Fruit fly (Drosophila melanogaster) whole organism, embryonic: ENCODE data around the gene dgt2.
A peak's percentile ranks its signal among the peaks of the same experiment; 100 is the strongest.

ENCODE experiments used
- Atf6 ChIP-seq: fragments of 200-800 bp; sonication (Bioruptor generic); IDR thresholded peaks from 2 replicates; pipeline ENCODE4 v1.3.6; 2022; ENCODE audit warnings: missing biosample characterization, missing genetic modification characterization
- Bgb ChIP-seq: fragments of 200-800 bp; sonication (Bioruptor generic); IDR thresholded peaks from 2 replicates; pipeline ENCODE4 v1.3.6; 2022; ENCODE audit warnings: missing biosample characterization, missing genetic modification characterization; ENCODE audit not compliant: partially characterized antibody
- CG10147 ChIP-seq: fragments of 200-800 bp; sonication (Bioruptor generic); optimal IDR thresholded peaks from 2 replicates; lab custom pipeline; 2019; ENCODE audit warnings: missing biosample characterization, mild to moderate bottlenecking, missing genetic modification characterization, moderate library complexity
- CG11247 ChIP-seq: fragments of 200-800 bp; sonication (Bioruptor generic); IDR thresholded peaks from 2 replicates; pipeline ENCODE4 v1.3.6; 2022; ENCODE audit warnings: missing biosample characterization, missing genetic modification characterization
- CG12219 ChIP-seq: fragments of 200-800 bp; sonication (Bioruptor generic); optimal IDR thresholded peaks from 3 replicates; lab custom pipeline; 2018; ENCODE audit warnings: missing biosample characterization, mild to moderate bottlenecking, missing genetic modification characterization
- CG12659 ChIP-seq: fragments of 200-800 bp; sonication (Bioruptor generic); optimal IDR thresholded peaks from 3 replicates; lab custom pipeline; 2017; ENCODE audit warnings: mild to moderate bottlenecking, missing biosample characterization, missing genetic modification reagents, missing genetic modification characterization
- CG15514 ChIP-seq: fragments of 200-800 bp; sonication (Bioruptor generic); optimal IDR thresholded peaks from 3 replicates; lab custom pipeline; 2017; ENCODE audit warnings: missing biosample characterization, missing genetic modification characterization, mild to moderate bottlenecking, moderate library complexity, missing genetic modification reagents
- CG17328 ChIP-seq: fragments of 200-800 bp; sonication (Bioruptor generic); IDR thresholded peaks from 2 replicates; pipeline ENCODE4 v1.3.6; 2022; ENCODE audit warnings: missing biosample characterization, missing genetic modification characterization
- CG17612 ChIP-seq: fragments of 200-800 bp; sonication (Bioruptor generic); IDR thresholded peaks from 2 replicates; pipeline ENCODE4 v1.3.6; 2022; ENCODE audit warnings: missing biosample characterization, missing genetic modification characterization
- CG17912 ChIP-seq: fragments of 200-800 bp; sonication (Bioruptor generic); optimal IDR thresholded peaks from 2 replicates; lab custom pipeline; 2018; ENCODE audit warnings: missing biosample characterization, mild to moderate bottlenecking, missing genetic modification characterization
- CG2116 ChIP-seq: fragments of 200-800 bp; sonication (Bioruptor generic); optimal IDR thresholded peaks from 3 replicates; lab custom pipeline; 2018; ENCODE audit warnings: missing biosample characterization, mild to moderate bottlenecking, missing genetic modification characterization
- CG2202 ChIP-seq: fragments of 200-800 bp; sonication (Bioruptor generic); optimal IDR thresholded peaks from 2 replicates; lab custom pipeline; 2018; ENCODE audit warnings: missing biosample characterization, mild to moderate bottlenecking, missing genetic modification characterization
- CG32532 ChIP-seq: fragments of 200-800 bp; sonication (Bioruptor generic); IDR thresholded peaks from 2 replicates; pipeline ENCODE4 v1.3.6; 2022; ENCODE audit warnings: missing biosample characterization, missing genetic modification characterization
- CG5245 ChIP-seq: fragments of 200-800 bp; sonication (Bioruptor generic); optimal IDR thresholded peaks from 3 replicates; lab custom pipeline; 2016; ENCODE audit warnings: missing biosample characterization, missing genetic modification characterization
- CG6791 ChIP-seq: fragments of 200-800 bp; sonication (Bioruptor generic); IDR thresholded peaks from 3 replicates; pipeline ENCODE4 v1.3.6; 2022; ENCODE audit warnings: missing biosample characterization, missing genetic modification characterization; ENCODE audit not compliant: partially characterized antibody
- CG7357 ChIP-seq: fragments of 200-800 bp; sonication (Bioruptor generic); IDR thresholded peaks from 3 replicates; pipeline ENCODE4 v1.3.6; 2022; ENCODE audit warnings: missing biosample characterization, missing genetic modification characterization
- CG7372 ChIP-seq: fragments of 200-800 bp; sonication (Bioruptor generic); IDR thresholded peaks from 2 replicates; pipeline ENCODE4 v1.3.6; 2022; ENCODE audit warnings: missing biosample characterization, missing genetic modification characterization
- CG7839 ChIP-seq: fragments of 200-800 bp; sonication (Bioruptor generic); optimal IDR thresholded peaks from 3 replicates; lab custom pipeline; 2018; ENCODE audit warnings: missing biosample characterization, mild to moderate bottlenecking, missing genetic modification characterization, moderate library complexity
- CG8944 ChIP-seq: fragments of 200-800 bp; sonication (Bioruptor generic); optimal IDR thresholded peaks from 3 replicates; lab custom pipeline; 2016; ENCODE audit warnings: missing biosample characterization, missing genetic modification characterization
- CG9876 ChIP-seq: fragments of 200-800 bp; sonication (Bioruptor generic); optimal IDR thresholded peaks from 2 replicates; lab custom pipeline; 2016; ENCODE audit warnings: missing biosample characterization, missing genetic modification characterization
- Chrac-16 ChIP-seq: fragments of 200-800 bp; sonication (Bioruptor generic); optimal IDR thresholded peaks from 3 replicates; lab custom pipeline; 2016; ENCODE audit warnings: missing biosample characterization, missing genetic modification characterization
- Dek ChIP-seq: fragments of 200-800 bp; sonication (Bioruptor generic); optimal IDR thresholded peaks from 3 replicates; lab custom pipeline; 2019; ENCODE audit warnings: missing biosample characterization, mild to moderate bottlenecking, missing genetic modification characterization, moderate library complexity
- E2f1 ChIP-seq: fragments of 200-800 bp; sonication (Bioruptor generic); IDR thresholded peaks from 2 replicates; pipeline ENCODE4 v1.3.6; 2022; ENCODE audit warnings: missing biosample characterization, missing genetic modification characterization
- Eip74EF ChIP-seq, 2 experiments: fragments of 200-800 bp in 1 of 2; fragments of >200 bp in 1 of 2; sonication (Bioruptor generic) in 1 of 2; optimal IDR thresholded peaks; 2 replicates each; lab custom pipeline; 2017 to 2019; ENCODE audit warnings: missing biosample characterization in 2 of 2, missing genetic modification characterization in 2 of 2, mild to moderate bottlenecking in 1 of 2, moderate library complexity in 1 of 2
- Fer2 ChIP-seq: fragments of 200-800 bp; sonication (Bioruptor generic); optimal IDR thresholded peaks from 2 replicates; lab custom pipeline; 2018; ENCODE audit warnings: missing biosample characterization, mild to moderate bottlenecking, missing genetic modification characterization, moderate library complexity
- Gug ChIP-seq: fragments of 200-800 bp; sonication (Bioruptor generic); IDR thresholded peaks from 4 replicates; pipeline ENCODE4 v1.3.6; 2022; ENCODE audit warnings: missing biosample characterization, missing genetic modification characterization
- Mrtf ChIP-seq: fragments of 200-800 bp; sonication (Bioruptor generic); IDR thresholded peaks from 3 replicates; pipeline ENCODE4 v1.3.6; 2022; ENCODE audit warnings: missing biosample characterization, missing genetic modification characterization
- Neu2 ChIP-seq: fragments of 200-800 bp; sonication (Bioruptor generic); optimal IDR thresholded peaks from 3 replicates; lab custom pipeline; 2016; ENCODE audit warnings: missing biosample characterization, missing genetic modification characterization, borderline replicate concordance
- Oli ChIP-seq: fragments of 200-800 bp; sonication (Bioruptor generic); optimal IDR thresholded peaks from 2 replicates; lab custom pipeline; 2018; ENCODE audit warnings: missing biosample characterization, mild to moderate bottlenecking, missing genetic modification characterization, moderate library complexity
- ac ChIP-seq: fragments of 200-800 bp; sonication (Bioruptor generic); optimal IDR thresholded peaks from 3 replicates; lab custom pipeline; 2017; ENCODE audit warnings: missing biosample characterization, mild to moderate bottlenecking, missing genetic modification characterization
- btn ChIP-seq: fragments of 200-800 bp; sonication (Bioruptor generic); optimal IDR thresholded peaks from 2 replicates; lab custom pipeline; 2016; ENCODE audit warnings: missing biosample characterization, missing genetic modification characterization
- cad ChIP-seq: fragments of >200 bp; optimal IDR thresholded peaks from 2 replicates; lab custom pipeline; 2017; ENCODE audit warnings: missing biosample characterization, missing genetic modification characterization
- da ChIP-seq: fragments of 200-800 bp; sonication (Bioruptor generic); optimal IDR thresholded peaks from 2 replicates; lab custom pipeline; 2016; ENCODE audit warnings: missing biosample characterization, missing genetic modification characterization
- emc ChIP-seq: fragments of 200-800 bp; sonication (Bioruptor generic); optimal IDR thresholded peaks from 2 replicates; lab custom pipeline; 2016; ENCODE audit warnings: missing biosample characterization, missing genetic modification characterization
- esg ChIP-seq: fragments of 200-800 bp; sonication (Bioruptor generic); conservative IDR thresholded peaks from 2 replicates; pipeline ENCODE4 v1.3.6; 2022; ENCODE audit warnings: missing biosample characterization, missing genetic modification characterization
- fd64A ChIP-seq: fragments of 200-800 bp; sonication (Bioruptor generic); optimal IDR thresholded peaks from 3 replicates; lab custom pipeline; 2018; ENCODE audit warnings: missing biosample characterization, mild to moderate bottlenecking, missing genetic modification characterization
- gro ChIP-seq: fragments of 200-800 bp; sonication (Bioruptor generic); optimal IDR thresholded peaks from 2 replicates; lab custom pipeline; 2016; ENCODE audit warnings: missing biosample characterization, missing genetic modification characterization
- h ChIP-seq: fragments of >200 bp; optimal IDR thresholded peaks from 2 replicates; lab custom pipeline; 2017
- ken ChIP-seq: fragments of 200-800 bp; sonication (Bioruptor generic); IDR thresholded peaks from 3 replicates; pipeline ENCODE4 v1.3.6; 2022; ENCODE audit warnings: missing biosample characterization, missing genetic modification characterization
- lbe ChIP-seq: fragments of 200-800 bp; sonication (Bioruptor generic); optimal IDR thresholded peaks from 2 replicates; lab custom pipeline; 2016; ENCODE audit warnings: missing biosample characterization, mild to moderate bottlenecking, missing genetic modification characterization
- pros ChIP-seq: fragments of 200-800 bp; sonication (Bioruptor generic); optimal IDR thresholded peaks from 3 replicates; lab custom pipeline; 2019; ENCODE audit warnings: missing biosample characterization, mild to moderate bottlenecking, missing genetic modification characterization, moderate library complexity
- sc ChIP-seq, 3 experiments: fragments of >200 bp in 2 of 3; fragments of 200-800 bp in 1 of 3; sonication (Bioruptor generic) in 1 of 3; optimal IDR thresholded peaks; 2 replicates in 2 of 3; 3 replicates in 1 of 3; lab custom pipeline; 2017; ENCODE audit warnings: mild to moderate bottlenecking in 1 of 3, missing biosample characterization in 1 of 3, missing genetic modification characterization in 1 of 3, missing genetic modification reagents in 1 of 3
- sisA ChIP-seq: fragments of 200-800 bp; sonication (Bioruptor generic); IDR thresholded peaks from 2 replicates; pipeline ENCODE4 v1.3.6; 2022; ENCODE audit warnings: missing biosample characterization, missing genetic modification characterization
- sqz ChIP-seq: fragments of 200-800 bp; sonication (Bioruptor generic); optimal IDR thresholded peaks from 3 replicates; lab custom pipeline; 2018; ENCODE audit warnings: missing biosample characterization, mild to moderate bottlenecking, missing genetic modification characterization
- tna ChIP-seq: fragments of 200-800 bp; sonication (Bioruptor generic); IDR thresholded peaks from 2 replicates; pipeline ENCODE4 v1.3.6; 2022; ENCODE audit warnings: missing biosample characterization, missing genetic modification characterization; ENCODE audit not compliant: partially characterized antibody
- trh ChIP-seq: fragments of 200-800 bp; sonication (Bioruptor generic); optimal IDR thresholded peaks from 2 replicates; lab custom pipeline; 2016; ENCODE audit warnings: missing biosample characterization, missing genetic modification characterization
- zfh1 ChIP-seq: fragments of 200-800 bp; sonication (Bioruptor generic); IDR thresholded peaks from 3 replicates; pipeline ENCODE4 v1.3.6; 2022; ENCODE audit warnings: missing biosample characterization, missing genetic modification characterization

dgt2 gene

DNA sequence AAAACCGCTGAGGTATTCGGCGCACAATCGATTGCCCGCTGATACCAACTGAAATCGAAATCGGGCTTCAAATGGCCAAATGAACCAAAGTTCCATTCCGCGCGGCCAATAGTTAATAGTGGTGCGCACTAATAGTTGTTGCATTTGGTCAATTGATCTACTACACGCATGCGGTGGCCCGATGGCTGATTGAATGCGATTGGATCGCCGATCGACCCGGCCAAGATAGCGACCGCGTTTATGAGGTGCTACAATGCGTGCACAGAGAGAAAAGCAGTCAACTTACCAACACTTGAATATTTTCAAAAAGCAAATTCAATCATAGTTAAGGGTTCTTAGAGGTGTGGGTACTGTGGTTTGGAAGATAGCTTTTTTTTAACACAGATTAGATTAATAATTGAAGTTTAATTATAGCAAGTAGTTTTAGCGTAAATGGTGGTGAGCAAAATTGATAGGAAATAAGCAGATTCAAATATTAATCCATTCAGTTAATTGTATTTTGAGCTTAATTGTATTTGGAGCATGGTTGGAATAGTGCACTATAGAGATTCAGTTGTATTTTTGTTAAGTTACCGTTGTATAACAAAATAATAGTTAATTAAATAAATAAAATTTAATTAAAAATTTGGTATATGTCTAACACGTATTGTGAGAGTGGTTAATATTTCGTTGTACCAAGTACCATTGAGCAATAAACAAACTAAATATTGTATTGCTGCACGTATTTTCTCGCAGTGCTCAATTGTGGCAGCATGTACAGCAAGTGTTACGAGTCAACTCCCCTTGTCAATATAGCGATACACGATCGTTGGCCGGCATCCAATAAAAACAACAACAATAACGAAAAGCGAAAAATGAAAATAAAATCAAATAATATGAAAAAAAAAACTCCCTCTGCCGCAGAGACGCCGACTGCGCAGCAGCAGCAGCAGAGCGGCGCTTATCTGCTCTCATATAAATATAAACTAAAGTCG, 37.0 kb downstream of the dgt2 start (continued):
- TF ChIP-seq CG5245 (GFP tag; lab: Kevin White, UChicago), result peak; percentile 30
- TF ChIP-seq Atf6, result 0 out of 2 replicates have a peak, but pooled peaks have one; percentile 7
- no peak for TF ChIP-seq CG12219 (GFP tag; lab: Kevin White, UChicago)
- TF ChIP-seq Chrac-16, result peak; percentile 56
- TF ChIP-seq Fer2 (tag; lab: Kevin White, UChicago), result no peak
- no peak; the same call in 1 of the 2 replicates for TF ChIP-seq esg
- no peak for TF ChIP-seq cad
- peak; percentile 31; the same call in 1 of the 2 replicates for TF ChIP-seq CG11247 (GFP tag; lab: Robert Waterston, UW)
- TF ChIP-seq CG17912 (GFP tag; lab: Kevin White, UChicago), result no peak
- peak; percentile 31; the same call in 1 of the 3 replicates for TF ChIP-seq Mrtf (GFP tag; lab: Robert Waterston, UW)
- TF ChIP-seq CG7357 (GFP tag; lab: Robert Waterston, UW), result 0 out of 3 replicates have a peak, but pooled peaks have one; percentile 27
- peak; percentile 68 for TF ChIP-seq CG12659 (GFP tag; lab: Kevin White, UChicago)
- peak; percentile 7 for TF ChIP-seq Dek (tag; lab: Kevin White, UChicago)
- no peak for TF ChIP-seq CG10147 (GFP tag; lab: Kevin White, UChicago)
- no peak for TF ChIP-seq h (lab: Kevin White, UChicago)
- TF ChIP-seq ac, result no peak
- no peak for TF ChIP-seq CG7372
- TF ChIP-seq Bgb (GFP tag; lab: Robert Waterston, UW), result 0 out of 2 replicates have a peak, but pooled peaks have one; percentile 35
- no peak for TF ChIP-seq fd64A (GFP tag; lab: Kevin White, UChicago)
- TF ChIP-seq CG17328 (GFP tag; lab: Robert Waterston, UW), result peak; percentile 47; the same call in 1 of the 2 replicates
- TF ChIP-seq Oli, result peak; percentile 83
- TF ChIP-seq emc, result no peak
- TF ChIP-seq pros, result no peak
- peak; percentile 13 for TF ChIP-seq btn (GFP tag; lab: Kevin White, UChicago)
- peak; percentile 47; the same call in 1 of the 2 replicates for TF ChIP-seq E2f1 (GFP tag; lab: Robert Waterston, UW)
- no peak for TF ChIP-seq sc (optimal IDR thresholded peaks at IDR 0.05; lab: Kevin White, UChicago)
- peak; percentile 60 for TF ChIP-seq sc (GFP tag; optimal IDR thresholded peaks at IDR 0.05; lab: Kevin White, UChicago)
- no peak for TF ChIP-seq CG2202 (tag; lab: Kevin White, UChicago)
- peak; percentile 30 for TF ChIP-seq CG2116 (GFP tag; lab: Kevin White, UChicago)
- peak; percentile 9; the same call in 1 of the 3 replicates for TF ChIP-seq CG6791 (GFP tag; lab: Robert Waterston, UW)
- TF ChIP-seq gro (GFP tag; lab: Kevin White, UChicago), result no peak
- TF ChIP-seq sqz (GFP tag; lab: Kevin White, UChicago), result peak; percentile 61
- no peak for TF ChIP-seq tna (GFP tag; lab: Robert Waterston, UW)
- peak; percentile 95 for TF ChIP-seq CG15514
- peak; percentile 23; the same call in 1 of the 2 replicates for TF ChIP-seq CG17612
- TF ChIP-seq Eip74EF (GFP tag; optimal IDR thresholded peaks at IDR 0.05; lab: Kevin White, UChicago), result no peak
- TF ChIP-seq zfh1, result peak; percentile 54; the same call in 1 of the 3 replicates
- peak; percentile 37 for TF ChIP-seq CG8944 (GFP tag; lab: Kevin White, UChicago)
- peak; percentile 43; the same call in 1 of the 2 replicates for TF ChIP-seq sisA (GFP tag; lab: Robert Waterston, UW)
- peak; percentile 12 for TF ChIP-seq da (GFP tag; lab: Kevin White, UChicago)
- peak; percentile 24 for TF ChIP-seq lbe (GFP tag; lab: Kevin White, UChicago)
- peak; percentile 31 for TF ChIP-seq trh (GFP tag; lab: Kevin White, UChicago)
- no peak for TF ChIP-seq Neu2 (GFP tag; lab: Kevin White, UChicago)
- peak; percentile 53 for TF ChIP-seq CG32532 (GFP tag; lab: Robert Waterston, UW)
- TF ChIP-seq CG9876 (GFP tag; lab: Kevin White, UChicago), result no peak
- TF ChIP-seq CG7839, result peak; percentile 69
- peak; percentile 35 for TF ChIP-seq Gug (GFP tag; lab: Robert Waterston, UW)
- TF ChIP-seq ken (GFP tag; lab: Robert Waterston, UW), result peak; percentile 55; the same call in 2 of the 3 replicates
